Fruit fly (Drosophila melanogaster): ENCODE data around the gene CG43050.

Gene CG43050

DNA sequence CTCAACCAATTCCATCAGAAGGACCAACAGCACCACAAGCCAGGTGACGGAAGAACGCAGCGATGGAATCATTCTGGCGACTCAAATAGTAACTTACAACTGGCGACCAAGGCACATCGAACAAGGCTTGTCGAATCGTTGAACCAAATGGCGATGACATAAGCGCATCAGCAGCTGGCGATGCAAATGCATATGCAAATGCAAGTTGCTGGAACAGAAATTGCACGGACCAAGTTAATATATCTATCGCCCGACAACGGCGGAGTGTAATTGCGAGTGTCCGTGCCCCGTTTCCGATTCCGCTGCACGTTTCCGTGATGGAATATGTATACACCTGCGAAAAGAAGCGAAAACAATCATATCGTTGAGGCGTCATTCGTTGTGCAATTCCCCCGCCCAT is at the start of gene CG43050, which contains the start of gene CG44198:
Gene CG43050, plus strand, starts transcription at position 261 of the 400 bp plus-strand sequence.
Gene CG44198, minus strand, starts transcription at position 101 of the 400 bp plus-strand sequence.
- TF ChIP-seq usp (GFP tag; optimal IDR thresholded peaks at IDR 0.05) (no peak), pan (optimal IDR thresholded peaks at IDR 0.05) (no peak)

DNA sequence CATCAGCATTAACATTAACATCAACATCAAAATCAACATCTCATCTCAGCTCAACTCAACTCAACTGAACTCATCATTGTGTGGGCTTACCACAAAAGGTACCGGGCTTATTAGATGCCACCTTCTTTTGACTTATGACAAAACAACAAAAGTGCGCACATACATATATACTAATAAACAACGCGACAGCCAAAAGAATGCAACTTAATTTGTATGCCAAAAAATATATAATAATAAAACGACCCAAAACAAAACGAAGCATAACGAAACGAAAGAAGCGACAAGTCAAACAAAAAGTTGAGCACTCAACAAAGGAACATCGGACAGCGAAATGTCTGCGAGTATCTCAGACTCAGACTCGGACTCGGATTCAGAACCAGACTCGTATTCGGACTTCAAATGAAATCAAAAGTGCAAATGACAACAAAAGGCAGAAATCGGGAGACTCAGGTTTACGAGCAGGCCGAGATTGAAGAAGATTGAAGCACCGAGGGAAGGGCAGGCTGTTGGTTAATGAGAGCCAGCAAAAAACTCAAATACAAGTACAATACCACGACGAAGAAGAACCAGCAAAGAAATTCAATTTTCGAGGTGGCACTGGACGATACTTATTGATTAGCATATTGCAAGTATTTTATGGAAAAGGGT is 49.3 kb upstream of the CG43050 start:
- TF ChIP-seq Dll (optimal IDR thresholded peaks at IDR 0.05), result no peak
- TF ChIP-seq usp (GFP tag; optimal IDR thresholded peaks at IDR 0.05), result no peak
- TF ChIP-seq pan (optimal IDR thresholded peaks at IDR 0.05), result no peak
- no peak for TF ChIP-seq CG8478 (optimal IDR thresholded peaks at IDR 0.05)
- TF ChIP-seq psq (optimal IDR thresholded peaks at IDR 0.05), result no peak
- no peak for TF ChIP-seq EcR (GFP tag; optimal IDR thresholded peaks at IDR 0.05)

DNA sequence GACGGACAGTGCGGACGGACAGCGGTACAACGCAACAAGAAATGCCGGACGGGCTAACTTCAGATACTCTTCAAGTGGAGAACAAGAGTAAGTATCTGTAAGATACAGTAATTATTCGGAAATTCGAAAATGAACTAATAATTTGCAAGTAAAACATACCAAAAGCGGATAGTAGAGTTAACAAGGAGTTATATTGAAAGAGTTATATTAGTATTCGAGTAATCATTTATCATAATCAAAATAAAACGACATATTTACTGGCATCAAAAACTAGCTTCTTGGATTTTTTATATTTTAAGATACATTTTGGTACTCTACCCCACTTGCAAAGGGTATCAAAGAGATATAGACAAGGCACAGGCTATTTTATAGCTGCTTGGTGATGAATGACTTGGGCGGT is 47.8 kb upstream of the CG43050 start:
- TF ChIP-seq CG8478 (optimal IDR thresholded peaks at IDR 0.05) (no peak), psq (optimal IDR thresholded peaks at IDR 0.05) (no peak), Dll (optimal IDR thresholded peaks at IDR 0.05) (no peak), pan (optimal IDR thresholded peaks at IDR 0.05) (no peak), usp (GFP tag; optimal IDR thresholded peaks at IDR 0.05) (no peak), EcR (GFP tag; optimal IDR thresholded peaks at IDR 0.05) (no peak)

DNA sequence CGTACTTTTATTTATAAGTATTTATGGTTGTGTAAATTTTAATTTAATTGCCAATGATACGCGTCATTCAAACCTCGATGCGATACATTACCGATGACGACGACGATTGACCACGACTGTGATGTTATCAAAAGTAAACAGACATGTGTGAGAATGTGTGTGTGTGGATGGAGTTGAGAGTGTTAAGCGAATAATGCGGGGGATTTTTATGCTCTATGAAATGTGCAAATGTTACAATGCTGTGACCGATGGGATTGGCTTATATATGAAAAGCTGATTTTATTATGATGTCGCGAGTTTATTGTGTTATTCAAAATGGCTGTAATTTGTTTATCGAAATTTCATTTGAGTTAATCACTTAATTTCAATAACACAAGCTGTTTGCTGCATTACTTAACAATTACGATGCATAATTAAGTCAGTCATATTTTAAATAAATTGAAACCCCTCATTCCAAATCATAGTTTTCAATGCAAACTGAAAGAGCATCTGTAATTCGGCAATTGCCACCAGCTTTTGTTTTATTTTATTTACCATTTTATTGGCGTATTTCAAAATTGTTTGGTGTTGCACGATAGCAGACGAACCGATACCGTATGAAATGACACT is 46.2 kb upstream of the CG43050 start:
- TF ChIP-seq CG8478 (optimal IDR thresholded peaks at IDR 0.05), result no peak
- no peak for TF ChIP-seq usp (GFP tag; optimal IDR thresholded peaks at IDR 0.05)
- no peak for TF ChIP-seq pan (optimal IDR thresholded peaks at IDR 0.05)
- TF ChIP-seq Dll (optimal IDR thresholded peaks at IDR 0.05), result no peak
- no peak for TF ChIP-seq psq (optimal IDR thresholded peaks at IDR 0.05)
- TF ChIP-seq EcR (GFP tag; optimal IDR thresholded peaks at IDR 0.05), result no peak

DNA sequence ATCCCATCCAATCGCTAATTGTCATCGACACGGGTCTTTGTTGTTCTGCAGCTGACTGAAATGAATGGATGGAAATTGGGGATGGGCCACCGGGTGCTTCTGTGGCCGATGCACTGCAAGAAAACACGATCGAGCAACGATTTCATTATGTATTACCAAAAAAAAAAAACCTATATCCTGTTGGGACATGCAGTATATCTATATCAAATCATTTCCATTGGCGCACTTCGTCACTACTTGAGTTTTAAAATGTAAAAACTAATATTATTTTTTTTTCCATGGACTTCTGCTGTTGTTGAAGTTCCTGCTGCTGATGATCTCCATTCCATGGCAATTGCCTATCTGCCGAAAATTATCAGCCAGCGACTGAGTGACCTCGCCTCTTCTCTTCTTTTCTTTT is 45.3 kb upstream of the CG43050 start:
- TF ChIP-seq Dll (optimal IDR thresholded peaks at IDR 0.05), result no peak
- TF ChIP-seq psq (optimal IDR thresholded peaks at IDR 0.05), result no peak
- TF ChIP-seq pan (optimal IDR thresholded peaks at IDR 0.05), result no peak
- no peak for TF ChIP-seq EcR (GFP tag; optimal IDR thresholded peaks at IDR 0.05)
- no peak for TF ChIP-seq usp (GFP tag; optimal IDR thresholded peaks at IDR 0.05)
- no peak for TF ChIP-seq CG8478 (optimal IDR thresholded peaks at IDR 0.05)

DNA sequence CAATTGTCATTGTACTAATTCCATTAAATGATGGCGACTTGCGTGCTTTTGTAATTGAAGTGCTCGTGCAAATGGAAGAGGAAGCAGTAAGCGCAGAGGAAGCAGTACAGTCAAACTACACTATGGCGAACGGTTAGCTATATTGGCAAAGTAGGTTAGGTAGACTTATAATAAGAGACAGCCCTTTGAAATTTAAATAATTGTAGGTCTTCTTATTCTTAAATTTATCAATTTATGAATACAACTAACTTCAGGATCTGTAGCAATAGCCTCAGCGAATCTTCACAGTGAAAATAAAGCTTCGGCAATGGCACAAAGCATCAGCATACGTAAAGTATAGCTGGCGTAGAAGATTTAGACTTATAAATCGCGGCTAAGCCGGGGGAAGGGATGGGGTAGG is 44.7 kb upstream of the CG43050 start:
- TF ChIP-seq pan (optimal IDR thresholded peaks at IDR 0.05) (no peak), CG8478 (optimal IDR thresholded peaks at IDR 0.05) (no peak), Dll (optimal IDR thresholded peaks at IDR 0.05) (no peak), psq (optimal IDR thresholded peaks at IDR 0.05) (no peak), EcR (GFP tag; optimal IDR thresholded peaks at IDR 0.05) (no peak), usp (GFP tag; optimal IDR thresholded peaks at IDR 0.05) (no peak)

DNA sequence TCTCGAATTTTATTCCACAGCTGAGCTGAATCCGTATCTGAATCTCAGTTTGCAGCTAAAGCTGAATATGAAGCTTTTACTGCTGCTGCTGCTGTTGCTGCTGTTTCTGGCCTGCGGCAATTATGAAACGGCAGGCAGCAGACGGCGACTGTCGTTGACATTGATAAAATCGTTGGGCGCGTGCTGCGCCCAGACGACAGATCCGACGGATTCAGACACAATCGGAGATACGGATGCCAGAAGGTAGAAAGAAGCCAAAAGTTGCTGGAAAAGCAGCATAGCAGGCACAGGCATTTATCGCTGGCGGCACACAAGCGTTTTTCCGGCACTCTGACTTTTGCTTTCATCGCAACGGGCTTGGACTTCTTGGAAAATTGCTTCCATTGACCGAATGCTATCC is 39.6 kb upstream of the CG43050 start:
- TF ChIP-seq EcR (GFP tag; optimal IDR thresholded peaks at IDR 0.05) (no peak), pan (optimal IDR thresholded peaks at IDR 0.05) (no peak)

DNA sequence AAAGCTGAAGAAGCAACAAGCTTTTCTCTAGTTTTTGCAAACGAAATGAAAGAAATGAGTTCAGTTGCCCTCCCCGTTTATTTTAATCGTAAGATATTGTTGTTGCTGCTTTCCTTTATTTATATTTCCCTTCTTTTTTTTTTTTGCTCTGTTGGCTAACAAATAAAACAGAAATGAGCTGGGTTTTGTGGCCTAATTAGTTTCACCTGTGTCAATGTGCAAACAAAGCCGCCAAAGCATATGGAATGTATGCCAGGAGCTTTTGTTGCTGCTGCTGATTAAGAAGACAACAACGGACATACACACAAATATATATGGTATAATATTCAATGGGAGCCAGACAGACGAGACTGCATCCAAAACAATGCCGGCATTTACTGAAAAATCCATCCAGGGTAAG is 36.9 kb upstream of the CG43050 start:
- TF ChIP-seq pan (optimal IDR thresholded peaks at IDR 0.05) (no peak), CG8478 (optimal IDR thresholded peaks at IDR 0.05) (no peak), usp (GFP tag; optimal IDR thresholded peaks at IDR 0.05) (no peak), EcR (GFP tag; optimal IDR thresholded peaks at IDR 0.05) (no peak), psq (optimal IDR thresholded peaks at IDR 0.05) (no peak), Dll (optimal IDR thresholded peaks at IDR 0.05) (no peak)

DNA sequence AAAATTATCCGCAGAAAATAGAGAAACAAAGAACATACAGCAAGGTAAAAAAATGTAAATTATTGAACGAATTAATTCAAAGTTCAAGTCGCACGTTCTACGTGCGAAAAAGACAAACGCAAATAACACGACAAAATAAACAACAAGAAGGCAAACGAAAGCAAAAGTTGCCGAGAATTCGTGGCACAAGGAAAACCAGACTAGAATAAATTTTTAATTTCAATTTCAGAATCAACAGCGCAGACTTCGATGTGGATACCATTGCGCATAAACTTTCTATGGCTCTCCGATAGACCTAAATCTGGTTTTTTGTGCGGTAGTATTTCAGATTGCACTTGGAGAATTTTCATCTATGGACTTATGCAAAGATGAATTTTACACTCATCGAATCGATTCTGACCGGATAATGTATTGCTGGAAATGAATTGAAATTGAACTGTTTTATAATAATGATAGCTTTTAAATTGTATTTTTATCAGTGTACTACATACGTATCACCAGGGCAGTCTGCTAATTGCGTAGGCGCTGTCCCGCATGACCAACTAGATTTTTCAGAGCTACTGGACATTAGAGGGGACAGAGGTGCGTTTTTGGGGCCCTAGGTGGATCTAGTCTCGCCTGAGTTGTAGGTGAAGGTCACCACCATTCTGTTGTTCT is 35.5 kb upstream of the CG43050 start:
- TF ChIP-seq Dll (optimal IDR thresholded peaks at IDR 0.05) (no peak), usp (GFP tag; optimal IDR thresholded peaks at IDR 0.05) (no peak), pan (optimal IDR thresholded peaks at IDR 0.05) (no peak), EcR (GFP tag; optimal IDR thresholded peaks at IDR 0.05) (no peak), CG8478 (optimal IDR thresholded peaks at IDR 0.05) (no peak), psq (optimal IDR thresholded peaks at IDR 0.05) (no peak)

DNA sequence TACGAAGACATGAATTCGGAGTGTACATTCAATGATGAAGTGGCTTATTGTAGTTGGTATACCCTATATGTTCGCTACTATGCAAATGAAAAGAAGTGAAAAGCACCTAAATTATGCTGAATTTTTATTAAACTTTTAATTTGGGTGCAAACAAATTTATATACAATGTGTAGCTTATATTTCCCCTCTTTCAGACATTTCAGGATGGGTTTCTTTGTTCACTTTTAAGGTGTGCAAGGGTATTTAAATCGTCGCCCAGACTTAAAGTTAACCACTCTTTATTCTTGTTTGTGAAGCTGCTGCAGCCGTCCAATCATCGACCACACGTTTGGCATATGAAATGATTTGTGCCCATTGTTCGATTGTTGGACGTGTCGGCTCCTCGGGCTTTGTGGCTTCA is 32.4 kb upstream of the CG43050 start:
- TF ChIP-seq psq (optimal IDR thresholded peaks at IDR 0.05) (no peak), EcR (GFP tag; optimal IDR thresholded peaks at IDR 0.05) (no peak)

DNA sequence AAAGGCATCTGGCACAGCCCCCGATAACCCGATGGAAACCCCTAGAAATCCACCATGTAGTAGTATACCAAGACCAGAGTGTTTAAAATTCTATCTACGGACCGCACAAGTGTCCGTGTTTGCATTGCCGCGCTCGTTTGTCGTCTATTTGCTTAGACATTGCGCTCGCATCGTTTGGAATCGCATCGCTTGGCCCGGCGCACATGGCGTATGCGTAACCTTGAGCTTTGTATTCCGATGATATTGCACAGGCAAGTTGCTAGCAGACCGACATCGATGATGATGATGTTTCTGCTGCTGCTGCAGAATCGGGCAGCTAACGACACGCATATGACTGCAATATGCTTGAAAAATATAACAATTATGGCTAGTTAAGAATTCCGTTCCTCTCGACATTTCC is 30.5 kb upstream of the CG43050 start:
- TF ChIP-seq CG8478 (optimal IDR thresholded peaks at IDR 0.05), result no peak
- no peak for TF ChIP-seq usp (GFP tag; optimal IDR thresholded peaks at IDR 0.05)

DNA sequence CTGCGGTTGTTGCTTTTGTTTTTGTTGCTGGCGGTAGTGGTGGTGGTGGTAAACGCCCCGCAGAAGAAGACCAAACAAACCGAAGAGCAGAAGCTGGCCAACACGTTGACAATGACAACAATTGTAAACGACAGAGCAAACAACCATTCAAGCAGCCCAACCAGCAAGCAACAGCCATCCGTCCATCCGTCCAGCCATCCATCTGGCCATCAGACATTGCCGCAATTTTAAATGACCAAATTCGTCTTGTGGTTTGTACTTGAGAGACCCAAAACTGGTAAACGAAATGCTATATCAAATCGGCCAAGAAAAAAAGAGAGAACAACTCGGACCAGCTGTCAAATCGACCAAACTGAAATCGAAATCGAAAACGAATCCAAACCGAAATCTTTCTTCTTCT is 23.3 kb upstream of the CG43050 start:
- TF ChIP-seq EcR (GFP tag; optimal IDR thresholded peaks at IDR 0.05), result no peak
- no peak for TF ChIP-seq psq (optimal IDR thresholded peaks at IDR 0.05)
- no peak for TF ChIP-seq pan (optimal IDR thresholded peaks at IDR 0.05)
- no peak for TF ChIP-seq CG8478 (optimal IDR thresholded peaks at IDR 0.05)

DNA sequence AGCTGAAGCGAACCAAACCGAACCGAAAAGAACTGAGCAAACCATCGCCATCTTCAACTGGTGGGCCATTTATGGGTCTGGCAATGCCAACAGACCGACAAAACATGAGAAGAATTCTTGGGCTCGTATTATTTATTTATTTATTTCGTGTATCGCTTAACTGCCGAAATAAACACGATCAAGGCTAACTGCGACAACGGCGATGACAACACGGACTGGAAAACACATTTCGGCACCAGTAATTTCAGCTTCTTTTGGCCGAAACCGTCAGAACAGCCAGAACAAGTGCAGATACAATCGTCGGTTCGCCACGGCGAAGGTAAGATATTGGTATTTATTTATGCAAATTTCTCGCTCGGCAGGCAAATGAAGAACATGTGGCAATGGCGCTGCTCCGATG is 21.9 kb upstream of the CG43050 start:
- no peak for TF ChIP-seq usp (GFP tag; optimal IDR thresholded peaks at IDR 0.05)
- no peak for TF ChIP-seq EcR (GFP tag; optimal IDR thresholded peaks at IDR 0.05)
- TF ChIP-seq psq (optimal IDR thresholded peaks at IDR 0.05), result no peak
- TF ChIP-seq pan (optimal IDR thresholded peaks at IDR 0.05), result no peak
- no peak for TF ChIP-seq Dll (optimal IDR thresholded peaks at IDR 0.05)
- no peak for TF ChIP-seq CG8478 (optimal IDR thresholded peaks at IDR 0.05)

Measured in whole organism.